Fruit fly (Drosophila melanogaster) whole organism, prepupa: Measurements from ENCODE around the gene Clk.

Experiments used
- Blimp-1 ChIP-seq: fragments of 200-800 bp; sonication (Bioruptor generic); optimal IDR thresholded peaks from 3 replicates; lab custom pipeline; 2017; ENCODE audit warnings: missing biosample characterization, missing genetic modification characterization, mild to moderate bottlenecking, moderate library complexity, missing genetic modification reagents
- CG10669 ChIP-seq: fragments of 200-800 bp; sonication (Bioruptor generic); optimal IDR thresholded peaks from 3 replicates; lab custom pipeline; 2018; ENCODE audit warnings: missing biosample characterization, mild to moderate bottlenecking, missing genetic modification characterization, moderate library complexity
- CG11294 ChIP-seq: fragments of 200-800 bp; sonication (Bioruptor generic); IDR thresholded peaks from 2 replicates; pipeline ENCODE4 v1.3.6; 2022; ENCODE audit warnings: missing biosample characterization, missing genetic modification characterization
- CG11762 ChIP-seq: fragments of 200-800 bp; sonication (Bioruptor generic); optimal IDR thresholded peaks from 3 replicates; lab custom pipeline; 2016; ENCODE audit warnings: missing biosample characterization, missing genetic modification characterization; ENCODE audit not compliant: insufficient read depth
- CG15336 ChIP-seq: fragments of 200-800 bp; sonication (Bioruptor generic); IDR thresholded peaks from 2 replicates; pipeline ENCODE4 v1.3.6; 2022; ENCODE audit warnings: missing biosample characterization, missing genetic modification characterization
- CG16779 ChIP-seq: fragments of 200-800 bp; sonication (Bioruptor generic); optimal IDR thresholded peaks from 3 replicates; lab custom pipeline; 2017; ENCODE audit warnings: missing biosample characterization, mild to moderate bottlenecking, missing genetic modification characterization
- CG3032 ChIP-seq: fragments of 200-800 bp; optimal IDR thresholded peaks from 2 replicates; lab custom pipeline; 2019; ENCODE audit warnings: missing biosample characterization, mild to moderate bottlenecking, missing genetic modification characterization, moderate library complexity
- CG31627 ChIP-seq: fragments of 200-800 bp; sonication (Bioruptor generic); optimal IDR thresholded peaks from 3 replicates; lab custom pipeline; 2016; ENCODE audit warnings: missing biosample characterization, missing genetic modification characterization
- CG32006 ChIP-seq: fragments of 200-800 bp; sonication (Bioruptor generic); optimal IDR thresholded peaks from 3 replicates; lab custom pipeline; 2017; ENCODE audit warnings: missing biosample characterization, mild to moderate bottlenecking, missing genetic modification characterization
- CG34406 ChIP-seq: fragments of 200-800 bp; sonication (Bioruptor generic); optimal IDR thresholded peaks from 3 replicates; lab custom pipeline; 2016; ENCODE audit warnings: missing biosample characterization, missing genetic modification characterization
- CG3919 ChIP-seq: fragments of 200-800 bp; sonication (Bioruptor generic); optimal IDR thresholded peaks from 3 replicates; lab custom pipeline; 2016; ENCODE audit warnings: missing biosample characterization, missing genetic modification characterization
- CG6163 ChIP-seq: fragments of 200-800 bp; sonication (Bioruptor generic); IDR thresholded peaks from 3 replicates; pipeline ENCODE4 v1.3.6; 2022; ENCODE audit warnings: missing biosample characterization, missing genetic modification characterization
- CG6276 ChIP-seq: fragments of 200-800 bp; sonication (Bioruptor generic); optimal IDR thresholded peaks from 2 replicates; lab custom pipeline; 2017; ENCODE audit warnings: missing biosample characterization, mild to moderate bottlenecking, missing genetic modification characterization
- CG6792 ChIP-seq: fragments of 200-800 bp; sonication (Bioruptor generic); optimal IDR thresholded peaks from 3 replicates; lab custom pipeline; 2016; ENCODE audit warnings: missing biosample characterization, missing genetic modification characterization
- CG6808 ChIP-seq: fragments of 200-800 bp; sonication (Bioruptor generic); optimal IDR thresholded peaks from 3 replicates; lab custom pipeline; 2017; ENCODE audit warnings: missing biosample characterization, missing genetic modification characterization, mild to moderate bottlenecking, moderate library complexity, missing genetic modification reagents
- CG8319 ChIP-seq: fragments of 200-800 bp; sonication (Bioruptor generic); optimal IDR thresholded peaks from 3 replicates; lab custom pipeline; 2016; ENCODE audit warnings: missing biosample characterization, missing genetic modification characterization
- CG8632 ChIP-seq: fragments of 200-800 bp; sonication (Bioruptor generic); optimal IDR thresholded peaks from 3 replicates; lab custom pipeline; 2016; ENCODE audit warnings: missing biosample characterization, missing genetic modification characterization
- CG9139 ChIP-seq: fragments of 200-800 bp; sonication (Bioruptor generic); optimal IDR thresholded peaks from 3 replicates; lab custom pipeline; 2017; ENCODE audit warnings: missing biosample characterization, mild to moderate bottlenecking, missing genetic modification characterization
- Eip78C ChIP-seq: fragments of 200-800 bp; sonication (Bioruptor generic); peaks from one replicate; lab custom pipeline; 2016; ENCODE audit warnings: missing biosample characterization, missing genetic modification characterization
- Eip93F ChIP-seq: fragments of 200-800 bp; sonication (Bioruptor generic); optimal IDR thresholded peaks from 2 replicates; lab custom pipeline; 2016; ENCODE audit warnings: missing biosample characterization, mild to moderate bottlenecking, missing genetic modification characterization
- Ets21C ChIP-seq: fragments of 200-800 bp; sonication (Bioruptor generic); optimal IDR thresholded peaks from 3 replicates; lab custom pipeline; 2016; ENCODE audit warnings: missing biosample characterization, missing genetic modification characterization
- Gug ChIP-seq: fragments of 200-800 bp; sonication (Bioruptor generic); IDR thresholded peaks from 2 replicates; pipeline ENCODE4 v1.3.6; 2022; ENCODE audit warnings: missing biosample characterization, missing genetic modification characterization
- Hr38 ChIP-seq: sonication (Bioruptor generic); optimal IDR thresholded peaks from 2 replicates; lab custom pipeline; 2016; ENCODE audit warnings: missing biosample characterization, missing genetic modification characterization
- Hr4 ChIP-seq: fragments of 200-800 bp; sonication (Bioruptor generic); optimal IDR thresholded peaks from 3 replicates; lab custom pipeline; 2016; ENCODE audit warnings: missing biosample characterization, missing genetic modification characterization
- Lpt ChIP-seq: fragments of 200-800 bp; sonication (Bioruptor generic); optimal IDR thresholded peaks from 3 replicates; lab custom pipeline; 2016; ENCODE audit warnings: missing biosample characterization, missing genetic modification characterization
- Met ChIP-seq: fragments of 200-800 bp; sonication (Bioruptor generic); optimal IDR thresholded peaks from 3 replicates; lab custom pipeline; 2016; ENCODE audit warnings: missing biosample characterization, missing genetic modification characterization
- Smox ChIP-seq: fragments of 200-800 bp; sonication (Bioruptor generic); optimal IDR thresholded peaks from 3 replicates; lab custom pipeline; 2016; ENCODE audit warnings: missing biosample characterization, missing genetic modification characterization
- Sox14 ChIP-seq: fragments of 200-800 bp; sonication (Bioruptor generic); optimal IDR thresholded peaks from 3 replicates; lab custom pipeline; 2016; ENCODE audit warnings: missing biosample characterization, missing genetic modification characterization
- Sox15 ChIP-seq: fragments of 200-800 bp; sonication (Bioruptor generic); optimal IDR thresholded peaks from 3 replicates; lab custom pipeline; 2016; ENCODE audit warnings: missing biosample characterization, missing genetic modification characterization
- achi ChIP-seq: fragments of 200-800 bp; sonication (Bioruptor generic); optimal IDR thresholded peaks from 3 replicates; lab custom pipeline; 2016; ENCODE audit warnings: missing biosample characterization, missing genetic modification characterization
- acj6 ChIP-seq: fragments of 200-800 bp; sonication (Bioruptor generic); optimal IDR thresholded peaks from 3 replicates; lab custom pipeline; 2016; ENCODE audit warnings: missing biosample characterization, missing genetic modification characterization
- cyc ChIP-seq: fragments of 200-800 bp; sonication (Bioruptor generic); optimal IDR thresholded peaks from 3 replicates; lab custom pipeline; 2016; ENCODE audit warnings: missing biosample characterization, missing genetic modification characterization
- dac ChIP-seq: fragments of 200-800 bp; sonication (Bioruptor generic); optimal IDR thresholded peaks from 2 replicates; lab custom pipeline; 2017; ENCODE audit warnings: missing biosample characterization, mild to moderate bottlenecking, missing genetic modification characterization
- dsx ChIP-seq: fragments of 200-800 bp; optimal IDR thresholded peaks from 3 replicates; lab custom pipeline; 2019; ENCODE audit warnings: missing biosample characterization, mild to moderate bottlenecking, missing genetic modification characterization, moderate library complexity; ENCODE audit not compliant: poor library complexity, severe bottlenecking
- eg ChIP-seq: fragments of 200-800 bp; sonication (Bioruptor generic); IDR thresholded peaks from 3 replicates; pipeline ENCODE4 v1.3.6; 2022; ENCODE audit warnings: missing biosample characterization, missing genetic modification characterization
- esn ChIP-seq: fragments of 200-800 bp; sonication (Bioruptor generic); optimal IDR thresholded peaks from 2 replicates; lab custom pipeline; 2016; ENCODE audit warnings: missing biosample characterization, mild to moderate bottlenecking, missing genetic modification characterization, moderate library complexity
- fd59A ChIP-seq: fragments of 200-800 bp; sonication (Bioruptor generic); optimal IDR thresholded peaks from 2 replicates; lab custom pipeline; 2017; ENCODE audit warnings: missing biosample characterization, mild to moderate bottlenecking, missing genetic modification characterization, missing genetic modification reagents
- fd85E ChIP-seq: fragments of 200-800 bp; sonication (Bioruptor generic); optimal IDR thresholded peaks from 3 replicates; lab custom pipeline; 2016; ENCODE audit warnings: missing biosample characterization, missing genetic modification characterization
- fkh ChIP-seq: fragments of 200-800 bp; sonication (Bioruptor generic); optimal IDR thresholded peaks from 3 replicates; lab custom pipeline; 2017; ENCODE audit warnings: missing biosample characterization, mild to moderate bottlenecking, missing genetic modification characterization, moderate library complexity
- lz ChIP-seq: fragments of 200-800 bp; sonication (Bioruptor generic); optimal IDR thresholded peaks from 3 replicates; lab custom pipeline; 2016; ENCODE audit warnings: missing biosample characterization, missing genetic modification characterization
- net ChIP-seq: fragments of 200-800 bp; sonication (Bioruptor generic); optimal IDR thresholded peaks from 3 replicates; lab custom pipeline; 2016; ENCODE audit warnings: missing biosample characterization, missing genetic modification characterization
- pdm3 ChIP-seq: fragments of 200-800 bp; sonication (Bioruptor generic); optimal IDR thresholded peaks from 3 replicates; lab custom pipeline; 2016; ENCODE audit warnings: missing biosample characterization, missing genetic modification characterization
- salr ChIP-seq, 2 experiments: fragments of 200-800 bp; sonication (Bioruptor generic); optimal IDR thresholded peaks; 3 replicates each; lab custom pipeline; 2016 to 2018; ENCODE audit warnings: missing biosample characterization in 2 of 2, missing genetic modification characterization in 2 of 2, mild to moderate bottlenecking in 1 of 2
- ss ChIP-seq, 2 experiments: fragments of 200-800 bp; sonication (Bioruptor generic); optimal IDR thresholded peaks; 2 replicates in 1 of 2; 3 replicates in 1 of 2; lab custom pipeline; 2017 to 2018; ENCODE audit warnings: mild to moderate bottlenecking in 2 of 2, missing biosample characterization in 2 of 2, missing genetic modification characterization in 2 of 2, moderate library complexity in 1 of 2
- svp ChIP-seq: fragments of 200-800 bp; sonication (Bioruptor generic); peaks from one replicate; lab custom pipeline; 2016; ENCODE audit warnings: missing biosample characterization, missing genetic modification characterization
- vri ChIP-seq: fragments of 200-800 bp; sonication (Bioruptor generic); optimal IDR thresholded peaks from 3 replicates; lab custom pipeline; 2016; ENCODE audit warnings: missing biosample characterization, mild to moderate bottlenecking, missing genetic modification characterization

Clk gene

dm6 chr3L:7801308-7801893 is 26.0 kb upstream of the Clk start:
- TF ChIP-seq fkh (GFP tag; lab: Kevin White, UChicago) (peak; percentile 52), CG10669 (GFP tag; lab: Kevin White, UChicago) (no peak), achi (GFP tag; lab: Kevin White, UChicago) (no peak), svp (GFP tag; lab: Kevin White, UChicago) (peak; percentile 5), vri (GFP tag; lab: Kevin White, UChicago) (peak; percentile 82)
- TF ChIP-seq, all 60 proteins: peak for 3

dm6 chr3L:7792775-7793174 is 17.4 kb upstream of the Clk start:
- TF ChIP-seq svp (GFP tag; lab: Kevin White, UChicago): peak; percentile 92
- no peak for TF ChIP-seq fd85E
- peak; percentile 6 for TF ChIP-seq Eip93F (GFP tag; lab: Kevin White, UChicago)

- 0 out of 3 replicates have a peak, but pooled peaks have one; percentile 39 for TF ChIP-seq eg (GFP tag; lab: Robert Waterston, UW)
- TF ChIP-seq Eip93F (GFP tag; lab: Kevin White, UChicago): no peak
- peak; percentile 42 for TF ChIP-seq CG6792 (GFP tag; lab: Kevin White, UChicago)
- no peak for TF ChIP-seq dsx (GFP tag; lab: Kevin White, UChicago)
- TF ChIP-seq dac (GFP tag; lab: Kevin White, UChicago): no peak
- peak; percentile 88 for TF ChIP-seq vri (GFP tag; lab: Kevin White, UChicago)
- TF ChIP-seq esn: peak; percentile 89
- 0 out of 2 replicates have a peak, but pooled peaks have one; percentile 22 for TF ChIP-seq Gug (GFP tag; lab: Robert Waterston, UW)
- no peak for TF ChIP-seq CG11294
- TF ChIP-seq CG3919 (GFP tag; lab: Kevin White, UChicago): peak; percentile 43
- TF ChIP-seq Lpt (GFP tag; lab: Kevin White, UChicago): no peak
- peak; percentile 69 for TF ChIP-seq CG6163 (GFP tag; lab: Robert Waterston, UW)
- TF ChIP-seq fd85E: no peak
- TF ChIP-seq CG6808 (GFP tag; lab: Kevin White, UChicago): no peak
- TF ChIP-seq Smox (GFP tag; lab: Kevin White, UChicago): peak; percentile 86
- TF ChIP-seq CG34406 (GFP tag; lab: Kevin White, UChicago): peak; percentile 41
- peak; percentile 79 for TF ChIP-seq cyc
- peak; percentile 53 for TF ChIP-seq Sox14 (GFP tag; lab: Kevin White, UChicago)
- no peak for TF ChIP-seq salr (GFP tag; optimal IDR thresholded peaks at IDR 0.05; lab: Kevin White, UChicago)
- peak; percentile 21 for TF ChIP-seq CG32006
- no peak for TF ChIP-seq fd59A (GFP tag; lab: Kevin White, UChicago)
- TF ChIP-seq pdm3: peak; percentile 49
- TF ChIP-seq CG3032 (tag; lab: Kevin White, UChicago): no peak
- TF ChIP-seq CG16779: no peak
- no peak for TF ChIP-seq CG9139 (GFP tag; lab: Kevin White, UChicago)
- no peak for TF ChIP-seq CG6276 (GFP tag; lab: Kevin White, UChicago)
- peak; percentile 77 for TF ChIP-seq Blimp-1 (GFP tag; lab: Kevin White, UChicago)
- TF ChIP-seq Eip78C: peak; percentile 67
- no peak for TF ChIP-seq Hr38 (GFP tag; lab: Kevin White, UChicago)
- peak; percentile 61 for TF ChIP-seq acj6 (GFP tag; lab: Kevin White, UChicago)
- peak; percentile 88 for TF ChIP-seq Met (GFP tag; lab: Kevin White, UChicago)
- peak; percentile 47 for TF ChIP-seq achi (GFP tag; lab: Kevin White, UChicago)
- peak; percentile 87 for TF ChIP-seq CG31627 (GFP tag; lab: Kevin White, UChicago)
- no peak for TF ChIP-seq CG10669 (GFP tag; lab: Kevin White, UChicago)
- no peak for TF ChIP-seq svp (GFP tag; lab: Kevin White, UChicago)
- peak; percentile 58 for TF ChIP-seq CG15336 (GFP tag; lab: Robert Waterston, UW)
- peak; percentile 62 for TF ChIP-seq Ets21C (GFP tag; lab: Kevin White, UChicago)
- peak; percentile 0 for TF ChIP-seq CG11762 (GFP tag; lab: Kevin White, UChicago)
- TF ChIP-seq CG8319 (GFP tag; lab: Kevin White, UChicago): peak; percentile 23
- TF ChIP-seq Hr4 (GFP tag; lab: Kevin White, UChicago): peak; percentile 22
- TF ChIP-seq CG8632 (GFP tag; lab: Kevin White, UChicago): no peak
- TF ChIP-seq ss (GFP tag; optimal IDR thresholded peaks at IDR 0.05; lab: Kevin White, UChicago): no peak
- TF ChIP-seq lz: peak; percentile 74
- TF ChIP-seq net (GFP tag; lab: Kevin White, UChicago): no peak
- TF ChIP-seq Sox15 (GFP tag; lab: Kevin White, UChicago): peak; percentile 18
These were observed 16.8 kb upstream of the Clk start for dm6 chr3L:7792249-7792648.
